Fruit fly (Drosophila melanogaster): ENCODE data around the gene CG31445.

dm6 chr3R:29280633-29281572, 36.3 kb upstream of the CG31445 start:
- TF ChIP-seq lola (GFP tag; optimal IDR thresholded peaks at IDR 0.05) (no peak), br (GFP tag; optimal IDR thresholded peaks at IDR 0.05) (no peak), ey (GFP tag; optimal IDR thresholded peaks at IDR 0.05) (no peak), psq (GFP tag; optimal IDR thresholded peaks at IDR 0.05) (no peak), dsf (GFP tag; optimal IDR thresholded peaks at IDR 0.05; ENCODE audit: borderline replicate concordance) (no peak)
